Worm (Caenorhabditis elegans) whole organism, young adult: Measurements from ENCODE around the gene Y42A5A.5.

Source experiments
- F37B4.10 ChIP-seq: fragments of 200-800 bp; sonication (Bioruptor generic); IDR thresholded peaks from 2 replicates; pipeline ENCODE4 v1.3.6; 2022; ENCODE audit warnings: missing genetic modification characterization, missing compliant biosample characterization
- F49E8.2 ChIP-seq: sonication (generic microtip); optimal IDR thresholded peaks from 3 replicates; lab custom pipeline; 2017; ENCODE audit warnings: missing genetic modification characterization, mild to moderate bottlenecking, missing compliant biosample characterization, antibody characterized with exemption, moderate library complexity; ENCODE audit not compliant: insufficient read depth
- athp-1 ChIP-seq: sonication (generic microtip); optimal IDR thresholded peaks from 2 replicates; lab custom pipeline; 2017; ENCODE audit warnings: mild to moderate bottlenecking, missing genetic modification characterization, missing compliant biosample characterization
- ceh-58 ChIP-seq: fragments of 200-800 bp; sonication (Bioruptor generic); IDR thresholded peaks from 2 replicates; pipeline ENCODE4 v1.3.6; 2022; ENCODE audit warnings: missing genetic modification characterization, missing compliant biosample characterization
- mcd-1 ChIP-seq: fragments of 200-800 bp; sonication (Bioruptor generic); IDR thresholded peaks from 2 replicates; pipeline ENCODE4 v1.3.6; 2022; ENCODE audit warnings: missing genetic modification reagents, missing genetic modification characterization, missing compliant biosample characterization
- snpc-1.1 ChIP-seq: sonication (generic microtip); optimal IDR thresholded peaks from 2 replicates; lab custom pipeline; 2017; ENCODE audit warnings: missing genetic modification characterization, mild to moderate bottlenecking, missing compliant biosample characterization, antibody characterized with exemption, moderate library complexity, missing genotype, missing genetic modification reagents; ENCODE audit not compliant: insufficient read depth

DNA sequence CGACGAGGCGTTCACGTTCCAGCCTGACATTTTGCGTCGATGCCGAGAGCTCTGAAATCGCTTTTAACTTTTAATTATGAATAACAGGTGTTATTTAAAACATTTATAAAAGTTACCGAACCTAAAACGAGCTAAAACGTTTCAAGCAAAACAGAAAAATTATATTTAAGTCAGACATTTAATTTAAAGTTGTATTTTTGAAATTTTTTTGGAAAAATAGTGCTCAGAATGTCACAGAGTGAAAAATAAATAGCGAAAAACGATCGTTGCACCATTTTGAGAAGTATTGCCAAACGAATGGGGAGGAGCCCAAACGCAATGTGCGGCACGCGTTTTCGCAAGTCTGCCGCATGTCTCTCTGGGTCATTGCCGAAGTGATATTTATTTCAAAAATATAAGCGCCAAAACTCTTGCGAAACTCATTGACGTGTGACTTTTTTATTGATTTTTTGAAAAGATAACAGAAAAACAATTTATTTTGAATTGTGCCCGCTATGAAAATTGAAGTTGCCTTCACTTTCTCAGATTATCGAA, 3.6 kb upstream of the Y42A5A.5 start, which contains the start of gene erfa-3:
- TF ChIP-seq snpc-1.1 (tag; lab: Kevin White, UChicago) (no peak), ceh-58 (GFP tag; lab: Robert Waterston, UW) (no peak), F49E8.2 (tag; lab: Kevin White, UChicago) (peak; percentile 39), mcd-1 (GFP tag; lab: Robert Waterston, UW) (peak; percentile 68), F37B4.10 (GFP tag; lab: Robert Waterston, UW) (no peak), athp-1 (tag; lab: Kevin White, UChicago) (peak; percentile 2)
